Fruit fly (Drosophila melanogaster): ENCODE data around the gene CG12986.

Gene CG12986

dm6 chrX:17780295-17780694 is 39.2 kb downstream of the CG12986 start (continued):
- TF ChIP-seq CG2889 (GFP tag; IDR thresholded peaks at IDR 0.05), result no peak
- no peak for TF ChIP-seq Jarid2 (GFP tag; optimal IDR thresholded peaks at IDR 0.05)
- TF ChIP-seq CG17385 (GFP tag; optimal IDR thresholded peaks at IDR 0.05), result peak; percentile 8
- TF ChIP-seq Tbp (GFP tag; optimal IDR thresholded peaks at IDR 0.05), result no peak
- no peak for TF ChIP-seq Taf1 (GFP tag; IDR thresholded peaks at IDR 0.05)
- no peak for TF ChIP-seq CG7372 (GFP tag; IDR thresholded peaks at IDR 0.05)
- TF ChIP-seq CG7271 (tag; optimal IDR thresholded peaks at IDR 0.05), result no peak
- no peak for TF ChIP-seq Kr (GFP tag; optimal IDR thresholded peaks at IDR 0.05)
- TF ChIP-seq pb (GFP tag; optimal IDR thresholded peaks at IDR 0.05), result no peak
- TF ChIP-seq insv (GFP tag; optimal IDR thresholded peaks at IDR 0.05), result no peak
- peak; percentile 29; the same call in 2 of the 3 replicates for TF ChIP-seq croc (GFP tag; conservative IDR thresholded peaks at IDR 0.05)
- no peak for TF ChIP-seq fru (optimal IDR thresholded peaks at IDR 0.05)
- no peak for TF ChIP-seq Dp (GFP tag; optimal IDR thresholded peaks at IDR 0.05)
- TF ChIP-seq CG31388 (GFP tag; optimal IDR thresholded peaks at IDR 0.05), result no peak
- no peak for TF ChIP-seq CG1647 (GFP tag; optimal IDR thresholded peaks at IDR 0.05)
- TF ChIP-seq CG9797 (GFP tag; optimal IDR thresholded peaks at IDR 0.05), result no peak
- TF ChIP-seq CG8281 (tag; optimal IDR thresholded peaks at IDR 0.05), result no peak
- TF ChIP-seq inv (GFP tag; IDR thresholded peaks at IDR 0.05; ENCODE audit: partially characterized antibody), result no peak
- TF ChIP-seq CG12236 (GFP tag; optimal IDR thresholded peaks at IDR 0.05), result peak; percentile 27
- TF ChIP-seq CG10267 (tag; optimal IDR thresholded peaks at IDR 0.05), result peak; percentile 45
- peak in 1 of 3 experiments; percentile 74 for TF ChIP-seq lola (GFP tag; optimal IDR thresholded peaks at IDR 0.05)
- TF ChIP-seq E2f2 (GFP tag; IDR thresholded peaks at IDR 0.05), result no peak
- no peak for TF ChIP-seq oc (tag; optimal IDR thresholded peaks at IDR 0.05)
- no peak for TF ChIP-seq zfh2 (GFP tag; optimal IDR thresholded peaks at IDR 0.05)
- TF ChIP-seq Opbp (GFP tag; IDR thresholded peaks at IDR 0.05; ENCODE audit: partially characterized antibody), result no peak
- peak; percentile 38 for TF ChIP-seq CG8388 (GFP tag; optimal IDR thresholded peaks at IDR 0.05)
- TF ChIP-seq CG3163 (GFP tag; optimal IDR thresholded peaks at IDR 0.05), result no peak
- TF ChIP-seq CG11085 (GFP tag; IDR thresholded peaks at IDR 0.05), result no peak
- TF ChIP-seq CG18619 (GFP tag; optimal IDR thresholded peaks at IDR 0.05), result peak; percentile 24
- no peak for TF ChIP-seq zen2 (GFP tag; IDR thresholded peaks at IDR 0.05; ENCODE audit: partially characterized antibody)
- TF ChIP-seq onecut (GFP tag; IDR thresholded peaks at IDR 0.05), result no peak
- peak; percentile 48 for TF ChIP-seq CG4424 (GFP tag; optimal IDR thresholded peaks at IDR 0.05)
- no peak for TF ChIP-seq CG12942 (GFP tag; optimal IDR thresholded peaks at IDR 0.05)
- TF ChIP-seq CG6175 (GFP tag; IDR thresholded peaks at IDR 0.05), result no peak
- TF ChIP-seq CG15601 (tag; optimal IDR thresholded peaks at IDR 0.05), result no peak
- no peak for TF ChIP-seq ro (GFP tag; IDR thresholded peaks at IDR 0.05)
- TF ChIP-seq mirr (GFP tag; optimal IDR thresholded peaks at IDR 0.05), result no peak
- TF ChIP-seq esg (GFP tag; conservative IDR thresholded peaks at IDR 0.05), result no peak; the same call in 1 of the 2 replicates
- peak in 1 of 2 experiments; percentile 55 for TF ChIP-seq Hr51 (GFP tag; optimal IDR thresholded peaks at IDR 0.05)
- no peak for TF ChIP-seq CG14860 (GFP tag; IDR thresholded peaks at IDR 0.05; ENCODE audit: partially characterized antibody)
- no peak for TF ChIP-seq CG4360 (GFP tag; IDR thresholded peaks at IDR 0.05)
- no peak for TF ChIP-seq Sry-β (GFP tag; optimal IDR thresholded peaks at IDR 0.05)
- TF ChIP-seq nerfin-1 (tag; optimal IDR thresholded peaks at IDR 0.05), result peak; percentile 28
- TF ChIP-seq ac (GFP tag; optimal IDR thresholded peaks at IDR 0.05), result no peak
- no peak for TF ChIP-seq Bdp1 (GFP tag; optimal IDR thresholded peaks at IDR 0.05)
- TF ChIP-seq D19B (GFP tag; optimal IDR thresholded peaks at IDR 0.05), result no peak
- TF ChIP-seq twi (tag; optimal IDR thresholded peaks at IDR 0.05), result peak; percentile 16
- no peak for TF ChIP-seq MESR4 (GFP tag; optimal IDR thresholded peaks at IDR 0.05)
- TF ChIP-seq gce (GFP tag; IDR thresholded peaks at IDR 0.05), result no peak
- peak; percentile 57 for TF ChIP-seq Blimp-1 (GFP tag; optimal IDR thresholded peaks at IDR 0.05)
- TF ChIP-seq CG13123 (GFP tag; optimal IDR thresholded peaks at IDR 0.05), result no peak
